Worm (Caenorhabditis elegans) whole organism, young adult: ENCODE results near the gene lgc-45.

Experiments
- B0019.2 ChIP-seq: fragments of 200-800 bp; sonication (Bioruptor generic); conservative IDR thresholded peaks from 2 replicates; pipeline ENCODE4 v1.3.6; 2022; ENCODE audit warnings: missing genetic modification reagents, missing genetic modification characterization, missing compliant biosample characterization
- B0035.1 ChIP-seq: sonication (generic microtip); optimal IDR thresholded peaks from 2 replicates; lab custom pipeline; 2016; ENCODE audit warnings: missing genetic modification characterization, mild to moderate bottlenecking, missing compliant biosample characterization, missing genotype, missing genetic modification reagents
- C06A6.2 ChIP-seq: fragments of 200-800 bp; sonication (Bioruptor generic); conservative IDR thresholded peaks from 2 replicates; pipeline ENCODE4 v1.3.6; 2022; ENCODE audit warnings: missing genetic modification characterization, missing compliant biosample characterization
- C17E4.6 ChIP-seq: fragments of 200-800 bp; sonication (Bioruptor generic); IDR thresholded peaks from 2 replicates; pipeline ENCODE4 v1.3.6; 2022; ENCODE audit warnings: missing genetic modification reagents, missing genetic modification characterization, missing compliant biosample characterization
- F10E7.11 ChIP-seq: sonication (generic microtip); optimal IDR thresholded peaks from 2 replicates; lab custom pipeline; 2017; ENCODE audit warnings: mild to moderate bottlenecking, missing genetic modification characterization, moderate library complexity, missing compliant biosample characterization
- F33H1.4 ChIP-seq: fragments of 200-800 bp; sonication (Bioruptor generic); IDR thresholded peaks from 2 replicates; pipeline ENCODE4 v1.3.6; 2022; ENCODE audit warnings: missing genetic modification reagents, missing genetic modification characterization, missing compliant biosample characterization
- F49E8.2 ChIP-seq: sonication (generic microtip); optimal IDR thresholded peaks from 3 replicates; lab custom pipeline; 2017; ENCODE audit warnings: missing genetic modification characterization, mild to moderate bottlenecking, missing compliant biosample characterization, antibody characterized with exemption, moderate library complexity; ENCODE audit not compliant: insufficient read depth
- F55B11.4 ChIP-seq: sonication (generic microtip); optimal IDR thresholded peaks from 2 replicates; lab custom pipeline; 2016; ENCODE audit warnings: missing compliant biosample characterization, missing genetic modification characterization, borderline replicate concordance; ENCODE audit not compliant: insufficient read depth
- F57C9.4 ChIP-seq: sonication (generic microtip); optimal IDR thresholded peaks from 2 replicates; lab custom pipeline; 2017; ENCODE audit warnings: mild to moderate bottlenecking, missing genetic modification characterization, missing compliant biosample characterization
- K12H6.12 ChIP-seq: fragments of 200-800 bp; sonication (Bioruptor generic); optimal IDR thresholded peaks from 2 replicates; lab custom pipeline; 2018; ENCODE audit warnings: mild to moderate bottlenecking, missing genetic modification characterization, missing compliant biosample characterization
- T07F8.4 ChIP-seq: sonication (generic microtip); optimal IDR thresholded peaks from 2 replicates; lab custom pipeline; 2016; ENCODE audit warnings: mild to moderate bottlenecking, missing genetic modification characterization, moderate library complexity, missing compliant biosample characterization
- Y53F4B.3 ChIP-seq: fragments of 200-800 bp; sonication (Bioruptor generic); IDR thresholded peaks from 2 replicates; pipeline ENCODE4 v1.3.6; 2022; ENCODE audit warnings: missing genetic modification reagents, missing genetic modification characterization, missing compliant biosample characterization
- Y67H2A.10 ChIP-seq: fragments of 200-800 bp; sonication (Bioruptor generic); conservative IDR thresholded peaks from 2 replicates; pipeline ENCODE4 v1.3.6; 2022; ENCODE audit warnings: missing genetic modification reagents, missing genetic modification characterization, missing compliant biosample characterization
- Y79H2A.3 ChIP-seq: fragments of 200-800 bp; sonication (Bioruptor generic); conservative IDR thresholded peaks from 2 replicates; pipeline ENCODE4 v1.3.6; 2022; ENCODE audit warnings: missing genetic modification reagents, missing genetic modification characterization, missing compliant biosample characterization
- Y95B8A.8 ChIP-seq: fragments of 200-800 bp; sonication (Bioruptor generic); IDR thresholded peaks from 2 replicates; pipeline ENCODE4 v1.3.6; 2022; ENCODE audit warnings: missing genetic modification reagents, missing genetic modification characterization, missing compliant biosample characterization
- akir-1 ChIP-seq: fragments of 200-800 bp; sonication (Bioruptor generic); optimal IDR thresholded peaks from 2 replicates; lab custom pipeline; 2018; ENCODE audit warnings: mild to moderate bottlenecking, missing genetic modification characterization, moderate library complexity, missing compliant biosample characterization
- ama-1 ChIP-seq, 3 experiments: fragments of 150-350 bp in 1 of 3; sonication (generic microtip) in 2 of 3; optimal IDR thresholded peaks; 2 replicates each; lab custom pipeline; 2014 to 2018; ENCODE audit warnings: missing biosample characterization in 2 of 3, missing genetic modification characterization in 2 of 3, missing genetic modification reagents in 2 of 3
- aptf-3 ChIP-seq: fragments of 200-800 bp; sonication (Bioruptor generic); IDR thresholded peaks from 2 replicates; pipeline ENCODE4 v1.3.6; 2022; ENCODE audit warnings: missing genetic modification characterization, missing compliant biosample characterization
- cebp-2 ChIP-seq: fragments of 200-800 bp; sonication (Bioruptor generic); IDR thresholded peaks from 2 replicates; pipeline ENCODE4 v1.3.6; 2022; ENCODE audit warnings: missing genetic modification characterization, missing compliant biosample characterization
- ceh-100 ChIP-seq: fragments of 200-800 bp; sonication (Bioruptor generic); IDR thresholded peaks from 2 replicates; pipeline ENCODE4 v1.3.6; 2022; ENCODE audit warnings: missing genetic modification reagents, missing genetic modification characterization, missing compliant biosample characterization
- ceh-40 ChIP-seq: fragments of 200-800 bp; sonication (Bioruptor generic); IDR thresholded peaks from 2 replicates; pipeline ENCODE4 v1.3.6; 2022; ENCODE audit warnings: missing genetic modification characterization, missing compliant biosample characterization
- ceh-91 ChIP-seq: fragments of 200-800 bp; sonication (Bioruptor generic); IDR thresholded peaks from 2 replicates; pipeline ENCODE4 v1.3.6; 2022; ENCODE audit warnings: missing genetic modification reagents, missing genetic modification characterization, missing compliant biosample characterization
- ekl-4 ChIP-seq: fragments of 200-800 bp; sonication (Bioruptor generic); IDR thresholded peaks from 2 replicates; pipeline ENCODE4 v1.3.6; 2022; ENCODE audit warnings: missing genetic modification reagents, missing genetic modification characterization, missing compliant biosample characterization
- fkh-3 ChIP-seq: sonication (generic microtip); optimal IDR thresholded peaks from 2 replicates; lab custom pipeline; 2016; ENCODE audit warnings: mild to moderate bottlenecking, missing genetic modification characterization, missing compliant biosample characterization
- hmg-1.2 ChIP-seq: fragments of 200-800 bp; sonication (Bioruptor generic); IDR thresholded peaks from 2 replicates; pipeline ENCODE4 v1.3.6; 2022; ENCODE audit warnings: missing genetic modification reagents, missing genetic modification characterization, missing compliant biosample characterization
- hmg-20 ChIP-seq: fragments of 200-800 bp; sonication (Bioruptor generic); IDR thresholded peaks from 2 replicates; pipeline ENCODE4 v1.3.6; 2022; ENCODE audit warnings: missing genetic modification reagents, missing genetic modification characterization, missing compliant biosample characterization
- lag-1 ChIP-seq: fragments of 200-800 bp; sonication (Bioruptor generic); IDR thresholded peaks from 2 replicates; pipeline ENCODE4 v1.3.6; 2022; ENCODE audit warnings: missing genetic modification reagents, missing genetic modification characterization, missing compliant biosample characterization
- lin-40 ChIP-seq: sonication (generic microtip); optimal IDR thresholded peaks from 2 replicates; lab custom pipeline; 2016; ENCODE audit warnings: missing genetic modification characterization, mild to moderate bottlenecking, missing compliant biosample characterization, missing genotype, missing genetic modification reagents
- lin-54 ChIP-seq: fragments of 200-800 bp; sonication (Bioruptor generic); optimal IDR thresholded peaks from 2 replicates; lab custom pipeline; 2018; ENCODE audit warnings: mild to moderate bottlenecking, missing genetic modification characterization, missing compliant biosample characterization
- madf-10 ChIP-seq: sonication (generic microtip); optimal IDR thresholded peaks from 2 replicates; lab custom pipeline; 2016; ENCODE audit warnings: mild to moderate bottlenecking, missing genetic modification characterization, missing compliant biosample characterization
- mcd-1 ChIP-seq: fragments of 200-800 bp; sonication (Bioruptor generic); IDR thresholded peaks from 2 replicates; pipeline ENCODE4 v1.3.6; 2022; ENCODE audit warnings: missing genetic modification reagents, missing genetic modification characterization, missing compliant biosample characterization
- nfya-2 ChIP-seq: fragments of 200-800 bp; sonication (Bioruptor generic); IDR thresholded peaks from 2 replicates; pipeline ENCODE4 v1.3.6; 2022; ENCODE audit warnings: missing genetic modification reagents, missing genetic modification characterization, missing compliant biosample characterization
- nhr-80 ChIP-seq: sonication (generic microtip); optimal IDR thresholded peaks from 2 replicates; lab custom pipeline; 2016; ENCODE audit warnings: missing genetic modification characterization, missing compliant biosample characterization
- snpc-3.4 ChIP-seq: sonication (generic microtip); optimal IDR thresholded peaks from 2 replicates; lab custom pipeline; 2017; ENCODE audit warnings: missing genetic modification characterization, mild to moderate bottlenecking, missing compliant biosample characterization, antibody characterized with exemption, moderate library complexity, missing genotype, missing genetic modification reagents
- sptf-2 ChIP-seq: fragments of 200-800 bp; sonication (Bioruptor generic); optimal IDR thresholded peaks from 2 replicates; lab custom pipeline; 2018; ENCODE audit warnings: mild to moderate bottlenecking, missing genetic modification characterization, missing compliant biosample characterization
- tbx-9 ChIP-seq: sonication (generic microtip); optimal IDR thresholded peaks from 2 replicates; lab custom pipeline; 2016; ENCODE audit warnings: borderline replicate concordance, missing genetic modification characterization, inconsistent platforms, missing compliant biosample characterization
- zfh-2 ChIP-seq: fragments of 200-800 bp; sonication (Bioruptor generic); conservative IDR thresholded peaks from 2 replicates; pipeline ENCODE4 v1.3.6; 2022; ENCODE audit warnings: missing genetic modification reagents, missing genetic modification characterization, missing compliant biosample characterization
- ztf-26 ChIP-seq: sonication (generic microtip); optimal IDR thresholded peaks from 2 replicates; lab custom pipeline; 2017; ENCODE audit warnings: missing genetic modification characterization, missing compliant biosample characterization

Gene lgc-45

ce11 chrII:3557417-3557816 is at the start of gene lgc-45:
lgc-45 (plus strand) TSS chrII:3557472.
- TF ChIP-seq Y67H2A.10 (GFP tag; lab: Robert Waterston, UW) (no peak), zfh-2 (GFP tag; lab: Robert Waterston, UW) (peak; percentile 72), ekl-4 (no peak), snpc-3.4 (no peak)
- TF ChIP-seq, all 124 proteins: peak for 1

ce11 chrII:3512240-3512639 is 45.0 kb upstream of the lgc-45 start, which contains the start of gene Y49F6B.19:
Y49F6B.19 (minus strand) TSS chrII:3512340.
- no peak for TF ChIP-seq sptf-2 (GFP tag; lab: Kevin White, UChicago)
- TF ChIP-seq, all 124 proteins: peak for 0

ce11 chrII:3514631-3515030 is 42.6 kb upstream of the lgc-45 start, which contains the start of gene srz-5:
srz-5 (minus strand) TSS chrII:3514731.
- no peak for TF ChIP-seq mcd-1 (GFP tag; lab: Robert Waterston, UW)
- TF ChIP-seq nfya-2 (GFP tag; lab: Robert Waterston, UW) = no peak
- no peak for TF ChIP-seq ama-1 (optimal IDR thresholded peaks at IDR 0.05; lab: Kevin White, UChicago)
- no peak for TF ChIP-seq ama-1 (GFP tag; optimal IDR thresholded peaks at IDR 0.05; lab: Kevin White, UChicago)
- TF ChIP-seq C06A6.2 = no peak
- no peak for TF ChIP-seq hmg-20 (GFP tag; lab: Robert Waterston, UW)
- no peak for TF ChIP-seq lin-40 (tag; lab: Kevin White, UChicago)

- TF ChIP-seq F49E8.2 (tag; lab: Kevin White, UChicago) = no peak
- TF ChIP-seq hmg-20 (GFP tag; lab: Robert Waterston, UW) = no peak
- no peak for TF ChIP-seq C17E4.6 (GFP tag; lab: Robert Waterston, UW)
- TF ChIP-seq hmg-1.2 (GFP tag; lab: Robert Waterston, UW) = peak; percentile 75
Measured at ce11 chrII:3515384-3516053, 41.8 kb upstream of the lgc-45 start, which contains the start of the genes Y49F6B.14 and clec-125. Y49F6B.14 (minus strand) TSS chrII:3515484. clec-125 (plus strand) TSS chrII:3516003.

ce11 chrII:3516175-3516574 is 41.1 kb upstream of the lgc-45 start:
- TF ChIP-seq ceh-100 = no peak
- TF ChIP-seq tbx-9 (tag; lab: Kevin White, UChicago) = no peak
- TF ChIP-seq T07F8.4 (tag; lab: Kevin White, UChicago) = no peak
- peak; percentile 90 for TF ChIP-seq hmg-1.2 (GFP tag; lab: Robert Waterston, UW)
- TF ChIP-seq cebp-2 (GFP tag; lab: Robert Waterston, UW) = no peak

- TF ChIP-seq lin-54 (GFP tag; lab: Kevin White, UChicago) (peak; percentile 75), F57C9.4 (tag; lab: Kevin White, UChicago) (no peak), ceh-40 (GFP tag; lab: Robert Waterston, UW) (no peak), ztf-26 (tag; lab: Kevin White, UChicago) (peak; percentile 93), Y53F4B.3 (GFP tag; lab: Robert Waterston, UW) (no peak), akir-1 (GFP tag; lab: Kevin White, UChicago) (no peak), Y95B8A.8 (GFP tag; lab: Robert Waterston, UW) (0 out of 2 replicates have a peak, but pooled peaks have one; percentile 21), madf-10 (tag; lab: Kevin White, UChicago) (peak; percentile 87), Y79H2A.3 (GFP tag; lab: Robert Waterston, UW) (no peak), F10E7.11 (tag; lab: Kevin White, UChicago) (no peak), F33H1.4 (GFP tag; lab: Robert Waterston, UW) (peak; percentile 42), lag-1 (GFP tag; lab: Robert Waterston, UW) (no peak), nhr-80 (tag; lab: Kevin White, UChicago) (peak; percentile 69), B0019.2 (GFP tag; lab: Robert Waterston, UW) (0 out of 2 replicates have a peak, but pooled peaks have one; percentile 6), fkh-3 (tag; lab: Kevin White, UChicago) (peak; percentile 42), B0035.1 (tag; lab: Kevin White, UChicago) (peak; percentile 84), aptf-3 (GFP tag; lab: Robert Waterston, UW) (no peak), F55B11.4 (tag; lab: Kevin White, UChicago) (no peak), ceh-91 (GFP tag; lab: Robert Waterston, UW) (0 out of 2 replicates have a peak, but pooled peaks have one; percentile 29), K12H6.12 (tag; lab: Kevin White, UChicago) (peak; percentile 62)
Measured at ce11 chrII:3518961-3519544, 38.2 kb upstream of the lgc-45 start, which contains the start of gene clec-126. clec-126 (plus strand) TSS chrII:3519494.
